Worm (Caenorhabditis elegans): ENCODE results near the gene twk-16.

DNA sequence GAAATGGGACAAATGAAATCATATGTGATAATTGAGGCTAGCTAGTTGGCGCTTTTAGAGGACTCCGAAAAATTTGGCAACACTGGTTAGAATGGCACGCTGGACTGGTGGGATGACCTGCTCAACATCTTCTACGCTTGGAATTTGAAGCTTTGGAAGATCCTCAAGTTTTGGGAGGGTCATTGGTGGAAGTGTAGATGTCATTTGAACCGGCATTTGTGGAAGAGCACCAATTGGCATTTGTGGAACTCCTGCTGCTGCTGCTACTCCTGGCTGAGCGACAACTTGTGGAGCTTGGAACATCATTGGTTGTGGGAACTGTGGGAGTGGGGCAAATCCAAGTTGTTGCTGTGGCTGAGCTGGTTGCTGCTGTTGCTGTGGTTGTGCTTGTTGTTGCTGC lies 11.5 kb downstream of the twk-16 start:
- no peak for TF ChIP-seq dao-5 (tag; optimal IDR thresholded peaks at IDR 0.05)
- TF ChIP-seq W03F9.2 (tag; optimal IDR thresholded peaks at IDR 0.05): no peak

Measured in whole organism, L4/young adult.